Fruit fly (Drosophila melanogaster) whole organism, embryonic: ENCODE measurements around the gene CG13609.

Experiments used
- Atf-2 ChIP-seq: fragments of 200-800 bp; sonication (Bioruptor generic); optimal IDR thresholded peaks from 2 replicates; lab custom pipeline; 2016; ENCODE audit warnings: missing biosample characterization, missing genetic modification characterization
- Bgb ChIP-seq: fragments of 200-800 bp; sonication (Bioruptor generic); IDR thresholded peaks from 2 replicates; pipeline ENCODE4 v1.3.6; 2022; ENCODE audit warnings: missing biosample characterization, missing genetic modification characterization; ENCODE audit not compliant: partially characterized antibody
- Bteb2 ChIP-seq: fragments of 200-800 bp; sonication (Bioruptor generic); optimal IDR thresholded peaks from 2 replicates; lab custom pipeline; 2016; ENCODE audit warnings: missing biosample characterization, missing genetic modification characterization
- CG10267 ChIP-seq: fragments of 200-800 bp; sonication (Bioruptor generic); optimal IDR thresholded peaks from 2 replicates; lab custom pipeline; 2018; ENCODE audit warnings: missing biosample characterization, mild to moderate bottlenecking, missing genetic modification characterization, moderate library complexity
- CG11504 ChIP-seq: fragments of 200-800 bp; sonication (Bioruptor generic); optimal IDR thresholded peaks from 3 replicates; lab custom pipeline; 2019; ENCODE audit warnings: missing biosample characterization, mild to moderate bottlenecking, missing genetic modification characterization, moderate library complexity
- CG11695 ChIP-seq: fragments of 200-800 bp; sonication (Bioruptor generic); IDR thresholded peaks from 3 replicates; pipeline ENCODE4 v1.3.6; 2022; ENCODE audit warnings: missing biosample characterization, missing genetic modification characterization
- CG12659 ChIP-seq: fragments of 200-800 bp; sonication (Bioruptor generic); optimal IDR thresholded peaks from 3 replicates; lab custom pipeline; 2017; ENCODE audit warnings: mild to moderate bottlenecking, missing biosample characterization, missing genetic modification reagents, missing genetic modification characterization
- CG14441 ChIP-seq: fragments of 200-800 bp; sonication (Bioruptor generic); IDR thresholded peaks from 2 replicates; pipeline ENCODE4 v1.3.6; 2022; ENCODE audit warnings: missing biosample characterization, missing genetic modification characterization
- CG14710 ChIP-seq: fragments of 200-800 bp; sonication (Bioruptor generic); optimal IDR thresholded peaks from 3 replicates; lab custom pipeline; 2019; ENCODE audit warnings: missing biosample characterization, mild to moderate bottlenecking, missing genetic modification characterization, moderate library complexity
- CG1603 ChIP-seq: fragments of 200-800 bp; sonication (Bioruptor generic); optimal IDR thresholded peaks from 2 replicates; lab custom pipeline; 2019; ENCODE audit warnings: missing biosample characterization, mild to moderate bottlenecking, missing genetic modification characterization, moderate library complexity
- CG30431 ChIP-seq: fragments of 200-800 bp; sonication (Bioruptor generic); optimal IDR thresholded peaks from 2 replicates; lab custom pipeline; 2017; ENCODE audit warnings: missing biosample characterization, missing genetic modification characterization
- CG3163 ChIP-seq: fragments of 200-800 bp; sonication (Bioruptor generic); optimal IDR thresholded peaks from 3 replicates; lab custom pipeline; 2016; ENCODE audit warnings: missing biosample characterization, missing genetic modification characterization
- CG3847 ChIP-seq: fragments of 200-800 bp; sonication (Bioruptor generic); IDR thresholded peaks from 2 replicates; pipeline ENCODE4 v1.3.6; 2022; ENCODE audit warnings: missing biosample characterization, missing genetic modification characterization
- CG5245 ChIP-seq: fragments of 200-800 bp; sonication (Bioruptor generic); optimal IDR thresholded peaks from 3 replicates; lab custom pipeline; 2016; ENCODE audit warnings: missing biosample characterization, missing genetic modification characterization
- CG6765 ChIP-seq: fragments of 200-800 bp; sonication (Bioruptor generic); optimal IDR thresholded peaks from 3 replicates; lab custom pipeline; 2017; ENCODE audit warnings: missing biosample characterization, mild to moderate bottlenecking, missing genetic modification characterization
- CG6813 ChIP-seq: fragments of 200-800 bp; sonication (Bioruptor generic); optimal IDR thresholded peaks from 2 replicates; lab custom pipeline; 2017; ENCODE audit warnings: missing biosample characterization, missing genetic modification characterization, mild to moderate bottlenecking, moderate library complexity, missing genetic modification reagents
- CG7556 ChIP-seq: fragments of 200-800 bp; sonication (Bioruptor generic); optimal IDR thresholded peaks from 2 replicates; lab custom pipeline; 2017; ENCODE audit warnings: missing biosample characterization, mild to moderate bottlenecking, missing genetic modification characterization
- Dll ChIP-seq: fragments of 200-800 bp; sonication (Bioruptor generic); IDR thresholded peaks from 4 replicates; pipeline ENCODE4 v1.3.6; 2022; ENCODE audit warnings: missing biosample characterization, missing genetic modification characterization; ENCODE audit not compliant: partially characterized antibody
- Dp ChIP-seq: fragments of 200-800 bp; sonication (Bioruptor generic); optimal IDR thresholded peaks from 2 replicates; lab custom pipeline; 2018; ENCODE audit warnings: missing biosample characterization, mild to moderate bottlenecking, missing genetic modification characterization, moderate library complexity
- Dref ChIP-seq: fragments of 200-800 bp; sonication (Bioruptor generic); IDR thresholded peaks from 2 replicates; pipeline ENCODE4 v1.3.6; 2022; ENCODE audit warnings: missing biosample characterization, missing genetic modification characterization
- Elba2 ChIP-seq: fragments of 200-800 bp; sonication (Bioruptor generic); optimal IDR thresholded peaks from 3 replicates; lab custom pipeline; 2016; ENCODE audit warnings: missing biosample characterization, missing genetic modification characterization
- HLH3B ChIP-seq: fragments of 200-800 bp; sonication (Bioruptor generic); IDR thresholded peaks from 2 replicates; pipeline ENCODE4 v1.3.6; 2022; ENCODE audit warnings: missing biosample characterization, missing genetic modification characterization
- HLH4C ChIP-seq: fragments of 200-800 bp; sonication (Bioruptor generic); IDR thresholded peaks from 3 replicates; pipeline ENCODE4 v1.3.6; 2022; ENCODE audit warnings: missing biosample characterization, missing genetic modification characterization; ENCODE audit not compliant: partially characterized antibody
- Hand ChIP-seq: fragments of 200-800 bp; sonication (Bioruptor generic); optimal IDR thresholded peaks from 2 replicates; lab custom pipeline; 2017; ENCODE audit warnings: mild to moderate bottlenecking, missing biosample characterization, missing genetic modification reagents, missing genetic modification characterization
- HmgD ChIP-seq: fragments of 200-800 bp; sonication (Bioruptor generic); optimal IDR thresholded peaks from 3 replicates; lab custom pipeline; 2016; ENCODE audit warnings: missing biosample characterization, missing genetic modification characterization
- Kr ChIP-seq: fragments of 200-800 bp; sonication (Bioruptor generic); optimal IDR thresholded peaks from 2 replicates; lab custom pipeline; 2017; ENCODE audit warnings: missing biosample characterization, mild to moderate bottlenecking, missing genetic modification characterization
- MBD-R2 ChIP-seq: fragments of 200-800 bp; sonication (Bioruptor generic); IDR thresholded peaks from 2 replicates; pipeline ENCODE4 v1.3.6; 2022; ENCODE audit warnings: missing biosample characterization, missing genetic modification characterization
- Max ChIP-seq: fragments of 200-800 bp; sonication (Bioruptor generic); optimal IDR thresholded peaks from 2 replicates; lab custom pipeline; 2016; ENCODE audit warnings: missing biosample characterization, mild to moderate bottlenecking, missing genetic modification characterization
- Oaz ChIP-seq: fragments of 200-800 bp; sonication (Bioruptor generic); IDR thresholded peaks from 2 replicates; pipeline ENCODE4 v1.3.6; 2022; ENCODE audit warnings: missing biosample characterization, missing genetic modification characterization
- Pdp1 ChIP-seq, 2 experiments: fragments of 200-800 bp; sonication (Bioruptor generic); optimal IDR thresholded peaks; 3 replicates each; lab custom pipeline; 2016; ENCODE audit warnings: missing biosample characterization in 2 of 2, missing genetic modification characterization in 2 of 2, mild to moderate bottlenecking in 1 of 2, moderate library complexity in 1 of 2
- Scr ChIP-seq: fragments of 200-800 bp; sonication (Bioruptor generic); IDR thresholded peaks from 2 replicates; pipeline ENCODE4 v1.3.6; 2022; ENCODE audit warnings: missing biosample characterization, missing genetic modification characterization; ENCODE audit not compliant: partially characterized antibody
- Sin3A ChIP-seq: fragments of >200 bp; optimal IDR thresholded peaks from 2 replicates; lab custom pipeline; 2018
- Taf1 ChIP-seq: fragments of 200-800 bp; sonication (Bioruptor generic); IDR thresholded peaks from 2 replicates; pipeline ENCODE4 v1.3.6; 2022; ENCODE audit warnings: missing biosample characterization, missing genetic modification characterization
- Trl ChIP-seq, 3 experiments: fragments of >200 bp in 2 of 3; fragments of 200-800 bp in 1 of 3; sonication (Bioruptor generic) in 1 of 3; optimal IDR thresholded peaks; 2 replicates in 1 of 3; 3 replicates in 2 of 3; lab custom pipeline; 2016 to 2017; ENCODE audit warnings: missing biosample characterization in 1 of 3, missing genetic modification characterization in 1 of 3
- caup ChIP-seq: fragments of 200-800 bp; sonication (Bioruptor generic); optimal IDR thresholded peaks from 3 replicates; lab custom pipeline; 2017; ENCODE audit warnings: missing biosample characterization, mild to moderate bottlenecking, missing genetic modification characterization, moderate library complexity; ENCODE audit not compliant: severe bottlenecking
- chm ChIP-seq: fragments of 200-800 bp; sonication (Bioruptor generic); IDR thresholded peaks from 2 replicates; pipeline ENCODE4 v1.3.6; 2022; ENCODE audit warnings: missing biosample characterization, missing genetic modification characterization
- crp ChIP-seq, 2 experiments: fragments of 200-800 bp; sonication (Bioruptor generic); optimal IDR thresholded peaks; 2 replicates in 1 of 2; 3 replicates in 1 of 2; lab custom pipeline; 2017; ENCODE audit warnings: missing biosample characterization in 2 of 2, missing genetic modification characterization in 2 of 2, mild to moderate bottlenecking in 1 of 2, moderate library complexity in 1 of 2
- dmrt11E ChIP-seq: fragments of 200-800 bp; sonication (Bioruptor generic); optimal IDR thresholded peaks from 3 replicates; lab custom pipeline; 2018; ENCODE audit warnings: missing biosample characterization, mild to moderate bottlenecking, missing genetic modification characterization, moderate library complexity
- exex ChIP-seq: fragments of 200-800 bp; sonication (Bioruptor generic); optimal IDR thresholded peaks from 4 replicates; lab custom pipeline; 2018; ENCODE audit warnings: missing biosample characterization, mild to moderate bottlenecking, missing genetic modification characterization, moderate library complexity
- ftz-f1 ChIP-seq: fragments of 200-800 bp; sonication (Bioruptor generic); optimal IDR thresholded peaks from 2 replicates; lab custom pipeline; 2016; ENCODE audit warnings: missing biosample characterization, missing genetic modification characterization
- gcm2 ChIP-seq: fragments of 200-800 bp; sonication (Bioruptor generic); optimal IDR thresholded peaks from 2 replicates; lab custom pipeline; 2016; ENCODE audit warnings: missing biosample characterization, missing genetic modification characterization
- grn ChIP-seq: fragments of 200-800 bp; sonication (Bioruptor generic); optimal IDR thresholded peaks from 3 replicates; lab custom pipeline; 2017; ENCODE audit warnings: missing biosample characterization, missing genetic modification characterization
- lola ChIP-seq, 3 experiments: fragments of >200 bp in 2 of 3; fragments of 200-800 bp in 1 of 3; sonication (Bioruptor generic) in 1 of 3; optimal IDR thresholded peaks; 2 replicates each; lab custom pipeline; 2017 to 2019; ENCODE audit warnings: missing biosample characterization in 3 of 3, missing genetic modification characterization in 3 of 3, mild to moderate bottlenecking in 1 of 3, moderate library complexity in 1 of 3
- luna ChIP-seq: fragments of 200-800 bp; sonication (Bioruptor generic); optimal IDR thresholded peaks from 2 replicates; lab custom pipeline; 2016; ENCODE audit warnings: missing biosample characterization, missing genetic modification characterization
- p53 ChIP-seq: fragments of 200-800 bp; sonication (Bioruptor generic); optimal IDR thresholded peaks from 2 replicates; lab custom pipeline; 2016; ENCODE audit warnings: missing biosample characterization, missing genetic modification characterization
- prd ChIP-seq, 3 experiments: fragments of >200 bp in 2 of 3; fragments of 200-800 bp in 1 of 3; sonication (Bioruptor generic) in 1 of 3; optimal IDR thresholded peaks in 2 of 3; IDR thresholded peaks in 1 of 3; 2 replicates in 2 of 3; 3 replicates in 1 of 3; pipeline versions ENCODE4 v1.3.6 to Lab custom; 2017 to 2022; ENCODE audit warnings: missing biosample characterization in 1 of 3, missing genetic modification characterization in 1 of 3
- pros ChIP-seq: fragments of 200-800 bp; sonication (Bioruptor generic); optimal IDR thresholded peaks from 3 replicates; lab custom pipeline; 2019; ENCODE audit warnings: missing biosample characterization, mild to moderate bottlenecking, missing genetic modification characterization, moderate library complexity
- tio ChIP-seq: fragments of 200-800 bp; sonication (Bioruptor generic); optimal IDR thresholded peaks from 2 replicates; lab custom pipeline; 2017; ENCODE audit warnings: missing biosample characterization, missing genetic modification characterization, inconsistent platforms
- vvl ChIP-seq: fragments of 200-800 bp; sonication (Bioruptor generic); IDR thresholded peaks from 2 replicates; pipeline ENCODE4 v1.3.6; 2022; ENCODE audit warnings: missing biosample characterization, missing genetic modification characterization

The CG13609 gene

dm6 chr3R:24188619-24189018 lies 38.2 kb upstream of the CG13609 start, which contains the start of gene CG5515 (continued):
- TF ChIP-seq CG12659 (GFP tag; lab: Kevin White, UChicago) = peak; percentile 81
- TF ChIP-seq Atf-2 = peak; percentile 70
- peak; percentile 16 for TF ChIP-seq p53 (GFP tag; lab: Kevin White, UChicago)
- TF ChIP-seq CG11695 = peak; percentile 59; the same call in 2 of the 3 replicates
- TF ChIP-seq CG1603 = peak; percentile 86
- TF ChIP-seq CG6813 (GFP tag; lab: Kevin White, UChicago) = no peak
- peak; percentile 71 for TF ChIP-seq HmgD (GFP tag; lab: Kevin White, UChicago)
- TF ChIP-seq Dp (GFP tag; lab: Kevin White, UChicago) = peak; percentile 80
- TF ChIP-seq CG10267 (tag; lab: Kevin White, UChicago) = peak; percentile 59
- TF ChIP-seq lola (GFP tag; optimal IDR thresholded peaks at IDR 0.05; lab: Kevin White, UChicago) = peak in 1 of 3 experiments; percentile 84
- TF ChIP-seq CG6765 (GFP tag; lab: Kevin White, UChicago) = no peak
- peak; percentile 32 for TF ChIP-seq CG5245
- no peak for TF ChIP-seq Trl (optimal IDR thresholded peaks at IDR 0.05; lab: Kevin White, UChicago)
- TF ChIP-seq Trl (GFP tag; optimal IDR thresholded peaks at IDR 0.05; lab: Kevin White, UChicago) = peak; percentile 72
- TF ChIP-seq CG3847 (GFP tag; lab: Robert Waterston, UW) = peak; percentile 91
- TF ChIP-seq CG7556 (GFP tag; lab: Kevin White, UChicago) = peak; percentile 37
- no peak for TF ChIP-seq prd (optimal IDR thresholded peaks at IDR 0.05; lab: Kevin White, UChicago)
- TF ChIP-seq prd (GFP tag; IDR thresholded peaks at IDR 0.05; lab: Robert Waterston, UW) = peak; percentile 84
- no peak for TF ChIP-seq ftz-f1 (GFP tag; lab: Kevin White, UChicago)
- TF ChIP-seq exex (tag; lab: Kevin White, UChicago) = no peak
- peak; percentile 76 for TF ChIP-seq CG14441
- no peak for TF ChIP-seq grn (GFP tag; lab: Kevin White, UChicago)
- TF ChIP-seq Sin3A (lab: Kevin White, UChicago) = peak; percentile 54
- no peak for TF ChIP-seq Hand
- TF ChIP-seq tio = peak; percentile 51
- TF ChIP-seq CG30431 (GFP tag; lab: Kevin White, UChicago) = peak; percentile 36
- TF ChIP-seq Dll (GFP tag; lab: Robert Waterston, UW) = peak; percentile 75
- TF ChIP-seq HLH3B (GFP tag; lab: Robert Waterston, UW) = peak; percentile 84
- peak; percentile 83 for TF ChIP-seq HLH4C (GFP tag; lab: Robert Waterston, UW)
- peak; percentile 38 for TF ChIP-seq gcm2
- no peak for TF ChIP-seq Kr (GFP tag; lab: Kevin White, UChicago)
- peak; percentile 76 for TF ChIP-seq CG3163
- TF ChIP-seq CG11504 (tag; lab: Kevin White, UChicago) = no peak
- peak; percentile 84 for TF ChIP-seq CG14710
- TF ChIP-seq Pdp1 (GFP tag; optimal IDR thresholded peaks at IDR 0.05; lab: Kevin White, UChicago) = peak; percentile 75 to 77
- no peak for TF ChIP-seq pros (GFP tag; lab: Kevin White, UChicago)
- peak; percentile 82 for TF ChIP-seq dmrt11E
- peak; percentile 64; the same call in 1 of the 2 replicates for TF ChIP-seq Taf1 (GFP tag; lab: Robert Waterston, UW)
- no peak for TF ChIP-seq luna (GFP tag; lab: Kevin White, UChicago)
- TF ChIP-seq Bgb = peak; percentile 77
- TF ChIP-seq crp (GFP tag; optimal IDR thresholded peaks at IDR 0.05; lab: Kevin White, UChicago) = peak; percentile 53 to 91
- peak; percentile 74 for TF ChIP-seq chm (GFP tag; lab: Robert Waterston, UW)
- TF ChIP-seq vvl (GFP tag; lab: Robert Waterston, UW) = peak; percentile 87
- TF ChIP-seq caup (GFP tag; lab: Kevin White, UChicago) = peak; percentile 67
- peak; percentile 88 for TF ChIP-seq MBD-R2
- peak; percentile 71 for TF ChIP-seq Max
- peak; percentile 61 for TF ChIP-seq Scr (GFP tag; lab: Robert Waterston, UW)
- TF ChIP-seq Oaz (GFP tag; lab: Robert Waterston, UW) = peak; percentile 83
- TF ChIP-seq Elba2 = no peak
- TF ChIP-seq Dref (GFP tag; lab: Robert Waterston, UW) = 0 out of 2 replicates have a peak, but pooled peaks have one; percentile 31
- peak; percentile 84 for TF ChIP-seq Bteb2 (GFP tag; lab: Kevin White, UChicago)
